Fruit fly (Drosophila melanogaster) whole organism, embryonic: Measurements from ENCODE around the gene Ntf-2r.
A peak's percentile ranks its signal among the peaks of the same experiment; 100 is the strongest.

Experiments used
- BtbVII ChIP-seq: fragments of 200-800 bp; sonication (Bioruptor generic); optimal IDR thresholded peaks from 3 replicates; lab custom pipeline; 2017; ENCODE audit warnings: missing biosample characterization, mild to moderate bottlenecking, missing genetic modification characterization
- CG11560 ChIP-seq: fragments of 200-800 bp; sonication (Bioruptor generic); IDR thresholded peaks from 3 replicates; pipeline ENCODE4 v1.3.6; 2022; ENCODE audit warnings: missing biosample characterization, missing genetic modification characterization
- CG12659 ChIP-seq: fragments of 200-800 bp; sonication (Bioruptor generic); optimal IDR thresholded peaks from 3 replicates; lab custom pipeline; 2017; ENCODE audit warnings: mild to moderate bottlenecking, missing biosample characterization, missing genetic modification reagents, missing genetic modification characterization
- CG13123 ChIP-seq: fragments of 200-800 bp; sonication (Bioruptor generic); optimal IDR thresholded peaks from 2 replicates; lab custom pipeline; 2016; ENCODE audit warnings: missing biosample characterization, missing genetic modification characterization
- CG14860 ChIP-seq: fragments of 200-800 bp; sonication (Bioruptor generic); IDR thresholded peaks from 3 replicates; pipeline ENCODE4 v1.3.6; 2022; ENCODE audit warnings: missing biosample characterization, missing genetic modification characterization; ENCODE audit not compliant: partially characterized antibody
- CG17385 ChIP-seq: fragments of 200-800 bp; sonication (Bioruptor generic); optimal IDR thresholded peaks from 3 replicates; lab custom pipeline; 2018; ENCODE audit warnings: missing biosample characterization, mild to moderate bottlenecking, missing genetic modification characterization
- CG17829 ChIP-seq: fragments of 200-800 bp; optimal IDR thresholded peaks from 2 replicates; lab custom pipeline; 2019; ENCODE audit warnings: missing biosample characterization, mild to moderate bottlenecking, missing genetic modification characterization, moderate library complexity
- CG18011 ChIP-seq: fragments of 200-800 bp; sonication (Bioruptor generic); optimal IDR thresholded peaks from 2 replicates; lab custom pipeline; 2017; ENCODE audit warnings: missing biosample characterization, missing genetic modification characterization, mild to moderate bottlenecking, moderate library complexity, missing genotype
- CG18599 ChIP-seq: fragments of 200-800 bp; sonication (Bioruptor generic); optimal IDR thresholded peaks from 3 replicates; lab custom pipeline; 2017; ENCODE audit warnings: missing biosample characterization, missing genetic modification characterization, mild to moderate bottlenecking, moderate library complexity, missing genetic modification reagents
- CG30431 ChIP-seq: fragments of 200-800 bp; sonication (Bioruptor generic); optimal IDR thresholded peaks from 2 replicates; lab custom pipeline; 2017; ENCODE audit warnings: missing biosample characterization, missing genetic modification characterization
- CG31365 ChIP-seq: fragments of 200-800 bp; sonication (Bioruptor generic); optimal IDR thresholded peaks from 2 replicates; lab custom pipeline; 2018; ENCODE audit warnings: missing biosample characterization, mild to moderate bottlenecking, missing genetic modification characterization
- CG3726 ChIP-seq: fragments of 200-800 bp; sonication (Bioruptor generic); IDR thresholded peaks from 3 replicates; pipeline ENCODE4, ENCODE4 v1.3.6; 2022; ENCODE audit warnings: missing biosample characterization, missing genetic modification characterization
- CG3995 ChIP-seq: fragments of 200-800 bp; sonication (Bioruptor generic); optimal IDR thresholded peaks from 3 replicates; lab custom pipeline; 2016; ENCODE audit warnings: missing biosample characterization, missing genetic modification characterization
- CG4328 ChIP-seq: fragments of 200-800 bp; sonication (Bioruptor generic); optimal IDR thresholded peaks from 3 replicates; lab custom pipeline; 2017; ENCODE audit warnings: missing biosample characterization, missing genetic modification reagents, missing genetic modification characterization
- CG43689 ChIP-seq: fragments of 200-800 bp; sonication (Bioruptor generic); IDR thresholded peaks from 2 replicates; pipeline ENCODE4 v1.3.6; 2022; ENCODE audit warnings: missing biosample characterization, missing genetic modification characterization
- CG8089 ChIP-seq: fragments of 200-800 bp; sonication (Bioruptor generic); optimal IDR thresholded peaks from 3 replicates; lab custom pipeline; 2016; ENCODE audit warnings: missing biosample characterization, missing genetic modification characterization
- CG8388 ChIP-seq: fragments of 200-800 bp; sonication (Bioruptor generic); optimal IDR thresholded peaks from 2 replicates; lab custom pipeline; 2019; ENCODE audit warnings: missing biosample characterization, mild to moderate bottlenecking, missing genetic modification characterization, moderate library complexity
- CG8924 ChIP-seq: fragments of 200-800 bp; optimal IDR thresholded peaks from 3 replicates; lab custom pipeline; 2019; ENCODE audit warnings: missing biosample characterization, mild to moderate bottlenecking, missing genetic modification characterization, moderate library complexity
- CG9817 ChIP-seq: fragments of 200-800 bp; sonication (Bioruptor generic); optimal IDR thresholded peaks from 2 replicates; lab custom pipeline; 2018; ENCODE audit warnings: missing biosample characterization, mild to moderate bottlenecking, missing genetic modification characterization, moderate library complexity
- CTCF ChIP-seq: fragments of 200-800 bp; sonication (Bioruptor generic); optimal IDR thresholded peaks from 2 replicates; lab custom pipeline; 2017; ENCODE audit warnings: missing biosample characterization, mild to moderate bottlenecking, missing genetic modification characterization, moderate library complexity
- Dbx ChIP-seq: fragments of 200-800 bp; sonication (Bioruptor generic); IDR thresholded peaks from 3 replicates; pipeline ENCODE4 v1.3.6; 2022; ENCODE audit warnings: missing biosample characterization, missing genetic modification characterization
- Ets65A ChIP-seq: fragments of 200-800 bp; sonication (Bioruptor generic); peaks from one replicate; lab custom pipeline; 2016; ENCODE audit warnings: missing biosample characterization, missing genetic modification characterization
- GATAe ChIP-seq: fragments of 200-800 bp; sonication (Bioruptor generic); conservative IDR thresholded peaks from 2 replicates; pipeline ENCODE4 v1.3.6; 2022; ENCODE audit warnings: missing biosample characterization, missing genetic modification characterization
- HHEX ChIP-seq: fragments of 200-800 bp; sonication (Bioruptor generic); optimal IDR thresholded peaks from 3 replicates; lab custom pipeline; 2017; ENCODE audit warnings: missing biosample characterization, mild to moderate bottlenecking, missing genetic modification characterization, missing genetic modification reagents
- HLH4C ChIP-seq: fragments of 200-800 bp; sonication (Bioruptor generic); IDR thresholded peaks from 3 replicates; pipeline ENCODE4 v1.3.6; 2022; ENCODE audit warnings: missing biosample characterization, missing genetic modification characterization; ENCODE audit not compliant: partially characterized antibody
- HLH54F ChIP-seq: fragments of 200-800 bp; sonication (Bioruptor generic); optimal IDR thresholded peaks from 3 replicates; lab custom pipeline; 2016; ENCODE audit warnings: missing biosample characterization, missing genetic modification characterization
- Kr ChIP-seq: fragments of 200-800 bp; sonication (Bioruptor generic); optimal IDR thresholded peaks from 2 replicates; lab custom pipeline; 2017; ENCODE audit warnings: missing biosample characterization, mild to moderate bottlenecking, missing genetic modification characterization
- MTF-1 ChIP-seq: fragments of 200-800 bp; sonication (Bioruptor generic); optimal IDR thresholded peaks from 2 replicates; lab custom pipeline; 2018; ENCODE audit warnings: missing biosample characterization, mild to moderate bottlenecking, missing genetic modification characterization, borderline replicate concordance
- Mrtf ChIP-seq: fragments of 200-800 bp; sonication (Bioruptor generic); IDR thresholded peaks from 3 replicates; pipeline ENCODE4 v1.3.6; 2022; ENCODE audit warnings: missing biosample characterization, missing genetic modification characterization
- Neu2 ChIP-seq: fragments of 200-800 bp; sonication (Bioruptor generic); optimal IDR thresholded peaks from 3 replicates; lab custom pipeline; 2016; ENCODE audit warnings: missing biosample characterization, missing genetic modification characterization, borderline replicate concordance
- Nf-YB ChIP-seq: fragments of 200-800 bp; sonication (Bioruptor generic); optimal IDR thresholded peaks from 3 replicates; lab custom pipeline; 2019; ENCODE audit warnings: missing biosample characterization, mild to moderate bottlenecking, missing genetic modification characterization, moderate library complexity
- Nf-YC ChIP-seq: fragments of 200-800 bp; optimal IDR thresholded peaks from 3 replicates; lab custom pipeline; 2019; ENCODE audit warnings: missing biosample characterization, mild to moderate bottlenecking, missing genetic modification characterization, moderate library complexity
- Ptx1 ChIP-seq: fragments of 200-800 bp; sonication (Bioruptor generic); IDR thresholded peaks from 2 replicates; pipeline ENCODE4 v1.3.6; 2022; ENCODE audit warnings: missing biosample characterization, missing genetic modification characterization
- Taf1 ChIP-seq: fragments of 200-800 bp; sonication (Bioruptor generic); IDR thresholded peaks from 2 replicates; pipeline ENCODE4 v1.3.6; 2022; ENCODE audit warnings: missing biosample characterization, missing genetic modification characterization
- chinmo ChIP-seq: fragments of 200-800 bp; sonication (Bioruptor generic); IDR thresholded peaks from 4 replicates; pipeline ENCODE4 v1.3.6; 2022; ENCODE audit warnings: missing biosample characterization, missing genetic modification characterization; ENCODE audit not compliant: partially characterized antibody
- esg ChIP-seq: fragments of 200-800 bp; sonication (Bioruptor generic); conservative IDR thresholded peaks from 2 replicates; pipeline ENCODE4 v1.3.6; 2022; ENCODE audit warnings: missing biosample characterization, missing genetic modification characterization
- ewg ChIP-seq: fragments of 200-800 bp; sonication (Bioruptor generic); optimal IDR thresholded peaks from 3 replicates; lab custom pipeline; 2017; ENCODE audit warnings: mild to moderate bottlenecking, missing biosample characterization, missing genetic modification reagents, missing genetic modification characterization
- fd102C ChIP-seq: fragments of 200-800 bp; sonication (Bioruptor generic); optimal IDR thresholded peaks from 2 replicates; lab custom pipeline; 2018; ENCODE audit warnings: missing biosample characterization, mild to moderate bottlenecking, missing genetic modification characterization, moderate library complexity
- gsb ChIP-seq: fragments of 200-800 bp; sonication (Bioruptor generic); IDR thresholded peaks from 2 replicates; pipeline ENCODE4 v1.3.6; 2022; ENCODE audit warnings: missing biosample characterization, missing genetic modification characterization
- kah ChIP-seq: fragments of 200-800 bp; sonication (Bioruptor generic); optimal IDR thresholded peaks from 2 replicates; lab custom pipeline; 2018; ENCODE audit warnings: missing biosample characterization, mild to moderate bottlenecking, missing genetic modification characterization
- kni ChIP-seq: fragments of 200-800 bp; sonication (Bioruptor generic); optimal IDR thresholded peaks from 3 replicates; lab custom pipeline; 2017; ENCODE audit warnings: mild to moderate bottlenecking, missing biosample characterization, missing genetic modification reagents, missing genetic modification characterization
- nmo ChIP-seq: fragments of 200-800 bp; sonication (Bioruptor generic); optimal IDR thresholded peaks from 2 replicates; lab custom pipeline; 2018; ENCODE audit warnings: missing biosample characterization, mild to moderate bottlenecking, missing genetic modification characterization, moderate library complexity
- oc ChIP-seq: fragments of 200-800 bp; sonication (Bioruptor generic); optimal IDR thresholded peaks from 2 replicates; lab custom pipeline; 2018; ENCODE audit warnings: missing biosample characterization, mild to moderate bottlenecking, missing genetic modification characterization, moderate library complexity
- odd ChIP-seq: fragments of 200-800 bp; sonication (Bioruptor generic); optimal IDR thresholded peaks from 2 replicates; lab custom pipeline; 2017; ENCODE audit warnings: missing biosample characterization, mild to moderate bottlenecking, missing genetic modification characterization
- ro ChIP-seq: fragments of 200-800 bp; sonication (Bioruptor generic); IDR thresholded peaks from 2 replicates; pipeline ENCODE4 v1.3.6; 2022; ENCODE audit warnings: missing biosample characterization, missing genetic modification characterization
- sens-2 ChIP-seq: fragments of 200-800 bp; sonication (Bioruptor generic); IDR thresholded peaks from 2 replicates; pipeline ENCODE4 v1.3.6; 2022; ENCODE audit warnings: missing biosample characterization, missing genetic modification characterization
- sima ChIP-seq: fragments of 200-800 bp; sonication (Bioruptor generic); optimal IDR thresholded peaks from 2 replicates; lab custom pipeline; 2016; ENCODE audit warnings: missing biosample characterization, missing genetic modification characterization
- slbo ChIP-seq: fragments of 200-800 bp; sonication (Bioruptor generic); IDR thresholded peaks from 2 replicates; pipeline ENCODE4 v1.3.6; 2022; ENCODE audit warnings: missing biosample characterization, missing genetic modification characterization
- slou ChIP-seq: fragments of 200-800 bp; sonication (Bioruptor generic); optimal IDR thresholded peaks from 3 replicates; lab custom pipeline; 2016; ENCODE audit warnings: missing biosample characterization, missing genetic modification characterization
- so ChIP-seq: fragments of 200-800 bp; sonication (Bioruptor generic); IDR thresholded peaks from 3 replicates; pipeline ENCODE4 v1.3.6; 2022; ENCODE audit warnings: missing biosample characterization, missing genetic modification characterization
- wor ChIP-seq: fragments of 200-800 bp; sonication (Bioruptor generic); IDR thresholded peaks from 2 replicates; pipeline ENCODE4 v1.3.6; 2022; ENCODE audit warnings: missing biosample characterization, missing genetic modification characterization

Gene Ntf-2r

dm6 chr2L:18477455-18477854, 23.0 kb downstream of the Ntf-2r start (continued):
- TF ChIP-seq odd (GFP tag; lab: Kevin White, UChicago): peak; percentile 80
- TF ChIP-seq ewg (GFP tag; lab: Kevin White, UChicago): peak; percentile 67
- TF ChIP-seq CG4328: peak; percentile 67
- peak; percentile 85 for TF ChIP-seq Dbx (GFP tag; lab: Robert Waterston, UW)
- TF ChIP-seq ro (GFP tag; lab: Robert Waterston, UW): peak; percentile 74
- no peak; the same call in 2 of the 3 replicates for TF ChIP-seq CG11560 (tag; lab: Robert Waterston, UW)
- TF ChIP-seq CG18011 (GFP tag; lab: Kevin White, UChicago): no peak
- peak; percentile 89 for TF ChIP-seq slbo (GFP tag; lab: Robert Waterston, UW)
- TF ChIP-seq CG30431 (GFP tag; lab: Kevin White, UChicago): peak; percentile 75
- TF ChIP-seq Nf-YB (GFP tag; lab: Kevin White, UChicago): peak; percentile 78
- TF ChIP-seq Taf1 (GFP tag; lab: Robert Waterston, UW): peak; percentile 70
- no peak for TF ChIP-seq CG3995
- peak; percentile 77 for TF ChIP-seq CG43689 (GFP tag; lab: Robert Waterston, UW)
- TF ChIP-seq CG17385 (GFP tag; lab: Kevin White, UChicago): peak; percentile 85
- peak; percentile 88 for TF ChIP-seq so (GFP tag; lab: Robert Waterston, UW)
- TF ChIP-seq gsb (GFP tag; lab: Robert Waterston, UW): peak; percentile 81; the same call in 1 of the 2 replicates
- peak; percentile 74 for TF ChIP-seq kah (GFP tag; lab: Kevin White, UChicago)
- TF ChIP-seq slou (GFP tag; lab: Kevin White, UChicago): peak; percentile 76
- TF ChIP-seq Ptx1 (GFP tag; lab: Robert Waterston, UW): peak; percentile 94
- TF ChIP-seq wor (GFP tag; lab: Robert Waterston, UW): peak; percentile 87
- TF ChIP-seq CG9817 (tag; lab: Kevin White, UChicago): peak; percentile 83
- TF ChIP-seq kni: peak; percentile 39
- peak; percentile 95 for TF ChIP-seq CG8388 (GFP tag; lab: Kevin White, UChicago)
- TF ChIP-seq CG31365 (tag; lab: Kevin White, UChicago): peak; percentile 41
- no peak for TF ChIP-seq sima (GFP tag; lab: Kevin White, UChicago)
- TF ChIP-seq CG13123 (GFP tag; lab: Kevin White, UChicago): peak; percentile 86
- TF ChIP-seq chinmo (GFP tag; lab: Robert Waterston, UW): no peak
- peak; percentile 23 for TF ChIP-seq HLH54F
- peak; percentile 97 for TF ChIP-seq CG17829 (tag; lab: Kevin White, UChicago)
- peak; percentile 86 for TF ChIP-seq HHEX (GFP tag; lab: Kevin White, UChicago)
- peak; percentile 95 for TF ChIP-seq oc
- TF ChIP-seq CG12659 (GFP tag; lab: Kevin White, UChicago): peak; percentile 82
- peak; percentile 93 for TF ChIP-seq Ets65A (GFP tag; lab: Kevin White, UChicago)
- TF ChIP-seq GATAe (GFP tag; lab: Robert Waterston, UW): peak; percentile 66
- no peak for TF ChIP-seq Neu2 (GFP tag; lab: Kevin White, UChicago)
- TF ChIP-seq HLH4C (GFP tag; lab: Robert Waterston, UW): no peak
- peak; percentile 86 for TF ChIP-seq CG18599 (GFP tag; lab: Kevin White, UChicago)
- TF ChIP-seq CTCF (GFP tag; lab: Kevin White, UChicago): peak; percentile 43
- peak; percentile 97 for TF ChIP-seq nmo (GFP tag; lab: Kevin White, UChicago)
- TF ChIP-seq CG14860 (GFP tag; lab: Robert Waterston, UW): no peak
- TF ChIP-seq sens-2 (GFP tag; lab: Robert Waterston, UW): peak; percentile 91
- peak; percentile 19 for TF ChIP-seq CG8089 (GFP tag; lab: Kevin White, UChicago)
- peak; percentile 74 for TF ChIP-seq BtbVII (GFP tag; lab: Kevin White, UChicago)
- no peak for TF ChIP-seq Kr (GFP tag; lab: Kevin White, UChicago)
- no peak for TF ChIP-seq CG3726 (GFP tag; lab: Robert Waterston, UW)
- TF ChIP-seq Nf-YC (tag; lab: Kevin White, UChicago): no peak
- peak; percentile 71 for TF ChIP-seq MTF-1 (GFP tag; lab: Kevin White, UChicago)
- peak; percentile 9 for TF ChIP-seq fd102C
- TF ChIP-seq CG8924 (tag; lab: Kevin White, UChicago): peak; percentile 95
- TF ChIP-seq esg (GFP tag; lab: Robert Waterston, UW): peak; percentile 88
- TF ChIP-seq Mrtf (GFP tag; lab: Robert Waterston, UW): peak; percentile 74; the same call in 2 of the 3 replicates
